Fruit fly (Drosophila melanogaster): ENCODE data around the gene Hsdl2.

The Hsdl2 gene

DNA sequence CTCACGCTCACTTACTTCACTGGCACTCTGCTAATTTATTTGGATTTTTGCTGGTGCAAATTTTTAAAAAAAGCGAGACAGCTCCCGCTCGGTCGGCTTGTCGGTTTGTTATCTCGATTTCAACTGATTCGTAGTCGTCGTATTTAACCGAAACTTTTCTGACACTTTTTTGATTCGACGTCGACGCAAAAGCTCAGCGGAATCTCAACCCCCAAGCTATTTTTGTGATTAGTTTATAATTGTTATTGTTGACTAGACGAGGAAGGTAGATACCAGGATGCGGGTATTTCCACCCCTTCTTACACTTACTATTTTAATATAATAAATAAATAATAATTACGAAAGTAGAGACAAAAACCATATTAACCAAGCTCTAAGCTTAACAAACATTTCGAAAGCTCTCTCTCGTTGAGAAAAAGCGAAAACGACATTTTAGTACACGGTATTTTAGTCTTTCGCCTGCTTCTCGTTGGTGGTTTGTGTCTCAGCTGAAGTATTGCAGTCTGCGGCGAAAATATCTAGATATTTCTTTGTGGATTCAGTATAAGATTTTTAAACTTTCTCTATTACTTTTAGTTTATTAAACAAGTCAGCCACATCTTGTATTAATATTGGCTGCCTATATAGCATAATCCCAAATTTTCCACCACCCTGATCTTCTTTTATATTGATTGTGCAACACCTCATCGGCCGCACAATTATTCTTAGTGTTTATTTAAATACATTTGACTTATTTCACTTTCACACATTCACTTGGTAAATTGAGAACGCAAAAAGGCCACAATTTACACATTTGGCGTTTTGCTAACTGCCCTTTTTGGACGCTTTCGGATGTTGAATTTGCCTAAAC is 20.4 kb upstream of the Hsdl2 start, which contains the start of gene tau:
Gene tau (minus strand): TSS at position 311 of the 850 bp plus-strand sequence.
- TF ChIP-seq esn (GFP tag; optimal IDR thresholded peaks at IDR 0.05) (no peak), Smox (GFP tag; optimal IDR thresholded peaks at IDR 0.05) (no peak), CG11762 (GFP tag; optimal IDR thresholded peaks at IDR 0.05; ENCODE audit: insufficient read depth) (no peak), CG3919 (GFP tag; optimal IDR thresholded peaks at IDR 0.05) (no peak), fd59A (GFP tag; optimal IDR thresholded peaks at IDR 0.05) (no peak), CG11902 (GFP tag; optimal IDR thresholded peaks at IDR 0.05) (no peak), CG10669 (GFP tag; optimal IDR thresholded peaks at IDR 0.05) (no peak), CG8119 (GFP tag; IDR thresholded peaks at IDR 0.05) (no peak), Ets96B (tag; optimal IDR thresholded peaks at IDR 0.05) (no peak), achi (GFP tag; optimal IDR thresholded peaks at IDR 0.05) (no peak), CG15336 (GFP tag; IDR thresholded peaks at IDR 0.05) (no peak), pdm3 (GFP tag; optimal IDR thresholded peaks at IDR 0.05) (no peak)

DNA sequence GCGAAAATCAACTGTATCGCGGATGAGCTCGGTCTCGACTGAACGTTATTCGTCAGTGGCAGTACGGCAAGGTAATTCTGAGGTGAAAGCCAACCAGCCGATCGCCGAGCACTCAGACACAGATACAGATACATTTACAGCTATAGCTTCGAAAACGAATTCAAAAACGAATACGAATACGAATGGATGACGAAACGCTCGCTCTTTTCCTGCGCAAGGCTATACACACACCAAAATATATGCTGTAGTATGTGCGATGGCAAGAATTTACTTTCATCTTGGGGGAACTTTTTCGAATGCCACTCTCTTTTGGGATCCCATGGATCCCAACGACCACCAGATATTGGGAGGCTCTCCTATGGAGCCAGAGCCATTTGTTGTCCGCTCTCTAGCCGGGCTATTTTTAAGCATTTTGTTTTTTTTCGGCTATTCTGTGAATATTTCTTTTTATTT is 17.2 kb upstream of the Hsdl2 start, which contains the start of gene Mlc1:
Gene Mlc1 (minus strand): TSS at position 51 of the 453 bp plus-strand sequence.
- TF ChIP-seq Met (GFP tag; optimal IDR thresholded peaks at IDR 0.05): no peak
- TF ChIP-seq Eip93F (GFP tag; optimal IDR thresholded peaks at IDR 0.05): no peak
- TF ChIP-seq CG8119 (GFP tag; IDR thresholded peaks at IDR 0.05): no peak
- TF ChIP-seq esn (GFP tag; optimal IDR thresholded peaks at IDR 0.05): no peak
- no peak for TF ChIP-seq CG15336 (GFP tag; IDR thresholded peaks at IDR 0.05)
- no peak for TF ChIP-seq CG4318 (GFP tag; optimal IDR thresholded peaks at IDR 0.05)
- TF ChIP-seq CG16779 (tag; optimal IDR thresholded peaks at IDR 0.05): no peak
- TF ChIP-seq topi (GFP tag; optimal IDR thresholded peaks at IDR 0.05): no peak
- no peak for TF ChIP-seq acj6 (GFP tag; optimal IDR thresholded peaks at IDR 0.05)
- no peak for TF ChIP-seq CG34406 (GFP tag; optimal IDR thresholded peaks at IDR 0.05)

DNA sequence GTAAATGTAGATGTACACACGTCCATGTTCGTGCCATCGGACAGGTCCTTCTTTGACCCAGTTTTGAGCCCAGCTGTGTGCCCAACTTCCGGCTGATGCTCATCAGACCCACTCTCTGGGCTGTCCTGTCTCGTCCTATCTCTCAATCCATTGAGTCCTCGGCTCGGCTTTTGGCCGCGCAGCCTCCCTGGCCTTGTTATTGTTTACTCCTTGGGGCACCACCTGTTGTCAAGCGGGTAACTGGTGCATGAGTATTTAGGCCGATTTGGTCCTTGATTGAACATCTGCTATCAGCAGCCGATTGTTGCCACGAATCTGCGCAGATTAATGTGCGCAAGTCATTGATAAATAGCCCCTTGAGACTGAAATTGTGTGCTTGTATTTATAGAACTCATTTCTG is 15.9 kb upstream of the Hsdl2 start:
- no peak for TF ChIP-seq Lpt (GFP tag; optimal IDR thresholded peaks at IDR 0.05)
- no peak for TF ChIP-seq CG11762 (GFP tag; optimal IDR thresholded peaks at IDR 0.05; ENCODE audit: insufficient read depth)
- TF ChIP-seq eg (GFP tag; IDR thresholded peaks at IDR 0.05): no peak
- no peak for TF ChIP-seq CG15336 (GFP tag; IDR thresholded peaks at IDR 0.05)

DNA sequence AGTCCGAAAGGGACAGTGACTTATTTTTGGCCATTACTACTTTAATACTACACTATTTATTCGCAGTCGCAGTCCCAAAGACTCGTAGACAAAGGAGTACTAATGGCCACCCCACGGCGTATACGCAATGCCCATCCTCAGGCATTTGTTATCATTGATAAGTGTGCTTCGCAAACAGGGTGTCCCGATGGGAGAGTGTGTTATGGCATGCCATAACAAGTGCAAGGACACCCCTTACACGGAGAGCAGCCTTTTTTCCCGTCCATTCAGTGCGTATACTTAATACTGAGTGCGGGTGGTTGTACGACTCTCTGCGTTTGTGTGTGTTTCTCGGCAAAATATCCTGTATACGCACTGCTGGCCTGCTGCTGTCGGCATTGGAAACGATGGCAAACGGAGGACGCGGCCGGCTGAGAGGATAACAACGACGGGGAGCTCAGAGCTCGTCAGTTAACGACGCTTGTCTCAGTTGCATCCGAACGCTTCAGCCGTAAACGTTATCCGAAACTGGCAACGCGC is 15.3 kb upstream of the Hsdl2 start, which contains the start of gene unc80:
Gene unc80 (plus strand): TSS at position 469 of the 519 bp plus-strand sequence.
- TF ChIP-seq CG8632 (GFP tag; optimal IDR thresholded peaks at IDR 0.05): no peak
- no peak for TF ChIP-seq Eip93F (GFP tag; optimal IDR thresholded peaks at IDR 0.05)

DNA sequence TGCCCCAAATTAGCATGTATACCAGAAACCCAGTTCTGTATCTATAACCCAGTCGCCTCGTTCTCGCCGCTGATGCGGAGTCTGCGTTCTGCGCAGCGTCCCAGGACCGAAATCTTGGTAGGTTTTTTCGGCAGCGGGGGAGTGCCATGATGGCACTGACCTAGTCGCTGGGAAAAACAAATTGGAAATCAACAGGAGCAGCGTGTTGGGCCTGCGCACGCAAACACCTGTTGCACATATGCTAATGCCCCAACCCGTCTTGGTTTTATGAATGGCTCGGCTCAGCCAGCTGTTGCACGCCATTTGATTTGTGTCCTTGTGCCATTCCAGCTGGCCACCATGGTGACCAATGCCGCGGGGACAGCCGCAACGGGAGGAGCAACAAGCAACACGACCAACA is 14.5 kb upstream of the Hsdl2 start:
- no peak for TF ChIP-seq salr (GFP tag; optimal IDR thresholded peaks at IDR 0.05)
- TF ChIP-seq Smox (GFP tag; optimal IDR thresholded peaks at IDR 0.05): no peak
- no peak for TF ChIP-seq CG3032 (tag; optimal IDR thresholded peaks at IDR 0.05)
- TF ChIP-seq CG6808 (GFP tag; optimal IDR thresholded peaks at IDR 0.05): no peak
- no peak for TF ChIP-seq CG32006 (GFP tag; optimal IDR thresholded peaks at IDR 0.05)

DNA sequence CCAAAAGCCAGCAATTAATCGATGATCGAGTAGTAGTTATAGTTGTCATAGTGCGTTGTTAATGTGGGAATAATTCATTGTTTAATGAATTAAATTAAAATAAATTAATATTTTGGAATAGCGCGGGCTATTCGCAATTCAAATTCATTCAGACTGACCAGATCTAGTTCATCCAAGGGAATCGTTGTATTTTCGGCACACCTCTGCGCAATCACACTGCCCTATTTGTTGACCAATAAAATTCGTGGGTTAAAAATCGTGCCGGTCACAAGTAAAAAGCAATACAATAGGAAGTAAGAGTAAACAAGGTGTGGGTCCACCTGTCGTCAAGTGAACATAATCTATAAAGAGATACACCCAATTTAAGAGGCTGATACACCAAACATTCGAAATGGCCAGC is 1.7 kb downstream of the Hsdl2 start, which contains the start of gene CG12883:
Gene CG12883 (plus strand): TSS at position 273 of the 400 bp plus-strand sequence.
- TF ChIP-seq CG3032 (tag; optimal IDR thresholded peaks at IDR 0.05) (no peak), Sox14 (GFP tag; optimal IDR thresholded peaks at IDR 0.05) (peak; percentile 19), svp (GFP tag) (peak; percentile 49), Eip78C (GFP tag) (peak; percentile 35)
